Worm (Caenorhabditis elegans): ENCODE data around the gene T22C8.1.
A peak's percentile ranks its signal among the peaks of the same experiment; 100 is the strongest.

T22C8.1 gene

ce11 chrII:8612470-8612869 lies at the start of gene T22C8.1:
T22C8.1 (plus strand) TSS chrII:8612770.
- TF ChIP-seq ceh-16 (tag; optimal IDR thresholded peaks at IDR 0.05): no peak

ce11 chrII:8566039-8566438 lies 46.5 kb upstream of the T22C8.1 start, which contains the start of gene stc-1:
stc-1 (minus strand) TSS chrII:8566139.
- TF ChIP-seq mml-1 (tag; optimal IDR thresholded peaks at IDR 0.05) (no peak), hmg-11 (tag; optimal IDR thresholded peaks at IDR 0.05) (no peak), elt-2 (tag; optimal IDR thresholded peaks at IDR 0.05) (peak; percentile 25), ceh-82 (tag; optimal IDR thresholded peaks at IDR 0.05) (no peak), ama-1 (optimal IDR thresholded peaks at IDR 0.05) (no peak), fkh-2 (tag; optimal IDR thresholded peaks at IDR 0.05) (no peak), jun-1 (tag; optimal IDR thresholded peaks at IDR 0.05) (no peak), ztf-11 (tag; optimal IDR thresholded peaks at IDR 0.05) (no peak), fkh-10 (GFP tag; optimal IDR thresholded peaks at IDR 0.05) (no peak), nhr-23 (tag; optimal IDR thresholded peaks at IDR 0.05) (no peak), ceh-9 (tag; optimal IDR thresholded peaks at IDR 0.05) (no peak), lsy-12 (tag; optimal IDR thresholded peaks at IDR 0.05) (no peak), nhr-76 (tag; optimal IDR thresholded peaks at IDR 0.05) (no peak), mdl-1 (tag; optimal IDR thresholded peaks at IDR 0.05) (no peak), egl-5 (tag; optimal IDR thresholded peaks at IDR 0.05) (no peak), unc-62 (GFP tag; optimal IDR thresholded peaks at IDR 0.05) (no peak), ceh-16 (tag; optimal IDR thresholded peaks at IDR 0.05) (no peak), elt-1 (tag; optimal IDR thresholded peaks at IDR 0.05) (no peak), nhr-25 (tag; optimal IDR thresholded peaks at IDR 0.05) (no peak), R02D3.7 (tag; optimal IDR thresholded peaks at IDR 0.05) (no peak), sea-2 (GFP tag; optimal IDR thresholded peaks at IDR 0.05) (no peak), skn-1 (tag; optimal IDR thresholded peaks at IDR 0.05) (no peak), fos-1 (tag; optimal IDR thresholded peaks at IDR 0.05) (no peak), elt-3 (tag; optimal IDR thresholded peaks at IDR 0.05) (no peak), nhr-28 (tag; optimal IDR thresholded peaks at IDR 0.05) (no peak), nhr-12 (tag; optimal IDR thresholded peaks at IDR 0.05) (no peak), nhr-67 (tag; optimal IDR thresholded peaks at IDR 0.05) (no peak), nhr-77 (tag; optimal IDR thresholded peaks at IDR 0.05) (no peak), snpc-4 (tag; optimal IDR thresholded peaks at IDR 0.05) (no peak), nhr-43 (tag; optimal IDR thresholded peaks at IDR 0.05; ENCODE audit: poor library complexity, severe bottlenecking) (no peak), lin-15B (tag; optimal IDR thresholded peaks at IDR 0.05) (peak; percentile 51), ceh-28 (tag; optimal IDR thresholded peaks at IDR 0.05) (peak; percentile 1), pha-4 (tag; optimal IDR thresholded peaks at IDR 0.05) (peak; percentile 52), eor-1 (tag; optimal IDR thresholded peaks at IDR 0.05) (no peak), nhr-237 (tag; optimal IDR thresholded peaks at IDR 0.05) (no peak), nhr-11 (tag; optimal IDR thresholded peaks at IDR 0.05) (no peak), pqm-1 (tag; optimal IDR thresholded peaks at IDR 0.05) (peak; percentile 45), aly-2 (tag; optimal IDR thresholded peaks at IDR 0.05) (no peak), lin-39 (tag; optimal IDR thresholded peaks at IDR 0.05) (no peak), zag-1 (tag; optimal IDR thresholded peaks at IDR 0.05) (no peak), ztf-4 (tag; optimal IDR thresholded peaks at IDR 0.05) (no peak), daf-12 (tag; optimal IDR thresholded peaks at IDR 0.05) (no peak), ZK546.5 (tag; optimal IDR thresholded peaks at IDR 0.05) (no peak), nfya-1 (tag; optimal IDR thresholded peaks at IDR 0.05; ENCODE audit: insufficient read depth) (peak; percentile 55), tbx-2 (tag; optimal IDR thresholded peaks at IDR 0.05) (no peak), egl-27 (tag; optimal IDR thresholded peaks at IDR 0.05) (no peak), unc-39 (tag; optimal IDR thresholded peaks at IDR 0.05) (no peak)

Data from whole organism, L3 larva.